Worm (Caenorhabditis elegans): ENCODE results near the gene ZK1307.3.

- TF ChIP-seq lin-39 (tag; optimal IDR thresholded peaks at IDR 0.05) (no peak), tbx-2 (tag; optimal IDR thresholded peaks at IDR 0.05) (no peak), ztf-11 (tag; optimal IDR thresholded peaks at IDR 0.05) (no peak), ceh-16 (tag; optimal IDR thresholded peaks at IDR 0.05) (no peak), elt-2 (tag; optimal IDR thresholded peaks at IDR 0.05) (no peak), nhr-77 (tag; optimal IDR thresholded peaks at IDR 0.05) (no peak), unc-62 (GFP tag; optimal IDR thresholded peaks at IDR 0.05) (no peak), jun-1 (tag; optimal IDR thresholded peaks at IDR 0.05) (no peak), ceh-82 (tag; optimal IDR thresholded peaks at IDR 0.05) (no peak), nhr-237 (tag; optimal IDR thresholded peaks at IDR 0.05) (no peak), nhr-11 (tag; optimal IDR thresholded peaks at IDR 0.05) (no peak), fkh-10 (GFP tag; optimal IDR thresholded peaks at IDR 0.05) (no peak), zag-1 (tag; optimal IDR thresholded peaks at IDR 0.05) (no peak), unc-39 (tag; optimal IDR thresholded peaks at IDR 0.05) (no peak)
Measured at ce11 chrII:9621913-9622348, 30.9 kb downstream of the ZK1307.3 start.
